Worm (Caenorhabditis elegans): Measurements from ENCODE around the gene btb-6.

ce11 chrII:1670985-1671384, 44.1 kb upstream of the btb-6 start:
- no peak for TF ChIP-seq snpc-4 (tag; optimal IDR thresholded peaks at IDR 0.05)
- no peak for TF ChIP-seq zfp-2 (tag; optimal IDR thresholded peaks at IDR 0.05)
- no peak for TF ChIP-seq nhr-11 (tag; optimal IDR thresholded peaks at IDR 0.05)
- no peak for TF ChIP-seq unc-62 (GFP tag; optimal IDR thresholded peaks at IDR 0.05 in 1 of 2)
- no peak for TF ChIP-seq unc-62 (tag; optimal IDR thresholded peaks at IDR 0.05)
